Worm (Caenorhabditis elegans): ENCODE data around the gene F21F8.5.

Gene F21F8.5

ce11 chrV:8228712-8229119 lies 37.4 kb downstream of the F21F8.5 start (continued):
- TF ChIP-seq ztf-25 (GFP tag; IDR thresholded peaks at IDR 0.05) (peak; percentile 73; the same call in 1 of the 2 replicates), C17E4.6 (GFP tag; IDR thresholded peaks at IDR 0.05) (peak; percentile 83), nhr-80 (tag; optimal IDR thresholded peaks at IDR 0.05) (peak; percentile 53), ceh-27 (GFP tag; optimal IDR thresholded peaks at IDR 0.05) (peak; percentile 66), ets-4 (GFP tag; optimal IDR thresholded peaks at IDR 0.05) (peak; percentile 61), B0336.3 (GFP tag; IDR thresholded peaks at IDR 0.05) (peak; percentile 96), T07F8.4 (tag; optimal IDR thresholded peaks at IDR 0.05) (peak; percentile 20), ceh-58 (GFP tag; IDR thresholded peaks at IDR 0.05) (no peak), snpc-4 (GFP tag; optimal IDR thresholded peaks at IDR 0.05) (peak; percentile 100), snpc-4 (tag; optimal IDR thresholded peaks at IDR 0.05) (peak; percentile 99 to 100 (median 100)), F10E7.11 (tag; optimal IDR thresholded peaks at IDR 0.05) (peak; percentile 8), hsf-1 (GFP tag; IDR thresholded peaks at IDR 0.05) (peak; percentile 92), dox-1 (GFP tag; IDR thresholded peaks at IDR 0.05) (peak; percentile 96), F23B12.7 (tag; optimal IDR thresholded peaks at IDR 0.05; ENCODE audit: insufficient read depth) (peak; percentile 74), Y53F4B.3 (GFP tag; IDR thresholded peaks at IDR 0.05) (peak; percentile 72), ztf-3 (GFP tag; optimal IDR thresholded peaks at IDR 0.05) (no peak), lin-40 (tag; optimal IDR thresholded peaks at IDR 0.05) (peak; percentile 84), zim-3 (tag; optimal IDR thresholded peaks at IDR 0.05) (peak; percentile 1), nhr-90 (tag; optimal IDR thresholded peaks at IDR 0.05) (peak; percentile 49), repo-1 (tag; optimal IDR thresholded peaks at IDR 0.05) (peak; percentile 87), madf-10 (tag; optimal IDR thresholded peaks at IDR 0.05) (peak; percentile 77), nhr-27 (tag; optimal IDR thresholded peaks at IDR 0.05) (peak; percentile 23), B0019.2 (GFP tag; conservative IDR thresholded peaks at IDR 0.05) (peak; percentile 69), let-526 (GFP tag; IDR thresholded peaks at IDR 0.05) (no peak), F52B5.7 (tag; optimal IDR thresholded peaks at IDR 0.05) (no peak), mcd-1 (GFP tag; IDR thresholded peaks at IDR 0.05) (peak; percentile 84), hmg-1.2 (GFP tag; IDR thresholded peaks at IDR 0.05) (peak; percentile 99), ceh-91 (GFP tag; IDR thresholded peaks at IDR 0.05) (peak; percentile 65), B0261.1 (tag; optimal IDR thresholded peaks at IDR 0.05) (peak; percentile 59), egl-44 (GFP tag; IDR thresholded peaks at IDR 0.05) (0 out of 2 replicates have a peak, but pooled peaks have one; percentile 38), dpff-1 (tag; optimal IDR thresholded peaks at IDR 0.05) (no peak), pha-4 (tag; optimal IDR thresholded peaks at IDR 0.05) (no peak), gei-17 (GFP tag; optimal IDR thresholded peaks at IDR 0.05) (peak; percentile 55), akir-1 (GFP tag; optimal IDR thresholded peaks at IDR 0.05) (peak; percentile 49), F39B2.1 (GFP tag; IDR thresholded peaks at IDR 0.05) (peak; percentile 82), bed-2 (GFP tag; IDR thresholded peaks at IDR 0.05) (peak; percentile 41; the same call in 1 of the 2 replicates), unc-130 (GFP tag; optimal IDR thresholded peaks at IDR 0.05) (peak; percentile 62), egrh-3 (GFP tag; IDR thresholded peaks at IDR 0.05) (peak; percentile 70), ztf-26 (tag; optimal IDR thresholded peaks at IDR 0.05) (peak; percentile 25), hlh-12 (tag; optimal IDR thresholded peaks at IDR 0.05) (no peak), T26A5.8 (tag; optimal IDR thresholded peaks at IDR 0.05) (no peak), ztf-22 (GFP tag; optimal IDR thresholded peaks at IDR 0.05) (peak; percentile 22), attf-3 (GFP tag; conservative IDR thresholded peaks at IDR 0.05) (peak; percentile 77), ekl-4 (GFP tag; IDR thresholded peaks at IDR 0.05) (peak; percentile 94), sptf-2 (GFP tag; optimal IDR thresholded peaks at IDR 0.05) (peak; percentile 17), Y67H2A.10 (GFP tag; conservative IDR thresholded peaks at IDR 0.05) (no peak), egl-18 (GFP tag; IDR thresholded peaks at IDR 0.05) (no peak), F33H1.4 (GFP tag; IDR thresholded peaks at IDR 0.05) (peak; percentile 71), fkh-3 (tag; optimal IDR thresholded peaks at IDR 0.05) (peak; percentile 54)

Data from whole organism, young adult.